Worm (Caenorhabditis elegans): ENCODE results near the gene pho-4.
A peak's percentile ranks its signal among the peaks of the same experiment; 100 is the strongest.

Gene pho-4

DNA sequence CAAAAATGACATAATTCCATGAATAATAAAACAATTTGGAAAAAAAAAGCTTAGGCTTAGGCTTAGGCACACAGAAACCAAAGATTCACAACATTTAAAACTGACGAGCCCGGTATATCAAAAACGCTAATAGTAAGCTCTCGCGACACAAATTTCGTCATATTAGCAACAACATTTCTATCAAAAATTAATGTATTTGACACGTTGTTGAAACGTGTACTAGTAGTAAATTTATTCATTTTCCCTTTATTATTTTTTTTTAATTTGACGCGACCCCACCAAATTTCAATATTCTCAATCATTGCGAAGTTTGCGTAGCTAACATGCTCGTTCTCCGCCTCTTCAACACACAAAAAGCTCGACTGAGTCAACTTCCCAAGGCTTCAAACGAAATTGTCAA is 26.3 kb downstream of the pho-4 start, which contains the start of gene C34F11.2:
Gene C34F11.2 (plus strand): TSS at position 301 of the 400 bp plus-strand sequence.
- TF ChIP-seq aha-1 (tag), result peak; percentile 90
- no peak for TF ChIP-seq F37D6.2 (tag; optimal IDR thresholded peaks at IDR 0.05)

DNA sequence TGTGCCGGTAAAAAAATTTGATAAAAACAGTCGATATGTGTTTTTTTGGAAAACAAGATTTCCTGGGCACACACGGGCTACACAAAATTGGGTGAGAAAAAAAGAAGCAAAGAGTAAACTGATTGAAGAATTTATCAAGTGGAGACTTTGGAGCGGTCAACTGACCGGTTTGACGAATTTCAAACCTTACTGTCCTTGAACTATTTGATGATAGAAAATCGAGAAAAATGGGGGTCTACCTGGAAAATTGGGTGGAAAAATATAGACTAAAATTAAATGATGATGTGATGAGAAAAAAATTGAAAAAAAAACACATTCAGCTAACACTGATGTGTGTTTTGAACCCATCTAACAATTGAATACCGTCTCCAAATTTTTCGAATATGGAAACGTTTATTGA is 27.4 kb downstream of the pho-4 start, which contains the start of gene C34F11.8:
Gene C34F11.8 (minus strand): TSS at position 135 of the 400 bp plus-strand sequence.
- TF ChIP-seq unc-39 (tag; optimal IDR thresholded peaks at IDR 0.05) (no peak), lin-1 (GFP tag; IDR thresholded peaks at IDR 0.05) (no peak), ZK337.2 (GFP tag; IDR thresholded peaks at IDR 0.05) (no peak), nhr-28 (tag; optimal IDR thresholded peaks at IDR 0.05) (peak; percentile 64), php-3 (GFP tag; IDR thresholded peaks at IDR 0.05) (no peak), T20F7.1 (GFP tag; optimal IDR thresholded peaks at IDR 0.05) (no peak), aha-1 (tag) (peak; percentile 27), Y5F2A.4 (GFP tag; optimal IDR thresholded peaks at IDR 0.05) (no peak), gei-8 (GFP tag; optimal IDR thresholded peaks at IDR 0.05) (no peak), rbr-2 (tag; optimal IDR thresholded peaks at IDR 0.05) (no peak), F44E2.7 (GFP tag; IDR thresholded peaks at IDR 0.05) (no peak), F49E8.2 (tag; optimal IDR thresholded peaks at IDR 0.05; ENCODE audit: borderline replicate concordance) (no peak), nhr-48 (tag; optimal IDR thresholded peaks at IDR 0.05) (no peak), hmg-1.1 (GFP tag; IDR thresholded peaks at IDR 0.05) (no peak), unc-62 (GFP tag; optimal IDR thresholded peaks at IDR 0.05 in 1 of 2) (peak in 1 of 2 experiments; percentile 95), unc-62 (tag; optimal IDR thresholded peaks at IDR 0.05) (no peak), lin-38 (GFP tag; IDR thresholded peaks at IDR 0.05) (no peak), zip-11 (GFP tag; IDR thresholded peaks at IDR 0.05) (no peak), ceh-44 (GFP tag; IDR thresholded peaks at IDR 0.05) (no peak), egl-27 (tag; optimal IDR thresholded peaks at IDR 0.05) (no peak), dmd-8 (GFP tag; IDR thresholded peaks at IDR 0.05) (no peak), R02D3.7 (tag; optimal IDR thresholded peaks at IDR 0.05) (no peak)

DNA sequence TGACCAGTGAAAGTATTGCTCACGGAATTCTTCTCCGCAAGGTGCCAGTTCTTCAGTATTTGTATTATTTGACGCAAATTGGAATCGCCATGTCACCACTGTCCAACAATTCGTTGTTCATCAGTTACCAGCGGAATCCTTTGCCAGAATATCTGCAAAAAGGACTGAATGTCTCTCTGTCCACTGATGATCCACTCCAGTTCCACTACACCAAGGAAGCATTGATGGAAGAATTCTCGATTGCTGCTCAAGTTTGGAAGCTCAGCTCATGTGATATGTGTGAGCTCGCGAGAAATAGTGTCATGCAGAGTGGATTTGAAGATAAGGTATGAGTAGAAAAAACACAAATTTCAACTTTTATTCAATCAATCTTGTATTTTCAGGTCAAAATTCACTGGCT is 29.1 kb downstream of the pho-4 start:
- TF ChIP-seq ceh-44 (GFP tag; IDR thresholded peaks at IDR 0.05) (no peak), pqm-1 (tag; optimal IDR thresholded peaks at IDR 0.05) (no peak), unc-62 (GFP tag; optimal IDR thresholded peaks at IDR 0.05 in 1 of 2) (peak in 1 of 2 experiments; percentile 86), unc-62 (tag; optimal IDR thresholded peaks at IDR 0.05) (no peak), madf-9 (GFP tag; conservative IDR thresholded peaks at IDR 0.05) (no peak), ces-1 (GFP tag; optimal IDR thresholded peaks at IDR 0.05) (no peak)

DNA sequence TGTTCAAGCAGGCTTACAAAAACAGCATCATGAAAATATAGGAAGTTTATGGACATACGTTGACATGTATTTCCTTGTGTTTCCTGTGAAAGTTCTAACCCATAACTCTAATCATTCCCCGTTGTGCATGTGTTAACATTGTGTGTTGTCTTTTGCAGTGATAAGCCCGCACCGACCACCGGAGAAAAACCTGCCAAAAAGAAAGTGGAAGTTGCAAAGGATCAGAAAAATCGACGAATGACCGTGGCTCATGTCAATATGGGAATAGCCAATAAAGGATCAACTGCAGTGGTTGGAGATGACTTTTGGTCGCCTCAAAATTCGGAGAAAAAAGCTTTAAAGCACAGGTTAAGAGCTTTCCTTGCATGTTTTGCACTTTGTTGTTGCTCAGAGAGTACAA is 33.0 kb downstream of the pho-4 start:
- TF ChIP-seq daf-16 (GFP tag; optimal IDR thresholded peaks at IDR 0.05) (no peak), daf-16 (tag; optimal IDR thresholded peaks at IDR 0.05) (peak; percentile 16), F44E2.7 (GFP tag; IDR thresholded peaks at IDR 0.05) (no peak), fkh-10 (GFP tag; optimal IDR thresholded peaks at IDR 0.05) (no peak), zag-1 (tag; optimal IDR thresholded peaks at IDR 0.05) (no peak), zip-11 (GFP tag; IDR thresholded peaks at IDR 0.05) (no peak), duxl-1 (tag; optimal IDR thresholded peaks at IDR 0.05; ENCODE audit: poor library complexity) (no peak), daf-19 (GFP tag; conservative IDR thresholded peaks at IDR 0.05) (no peak), aha-1 (tag) (peak; percentile 82), nhr-28 (tag; optimal IDR thresholded peaks at IDR 0.05) (peak; percentile 7)

DNA sequence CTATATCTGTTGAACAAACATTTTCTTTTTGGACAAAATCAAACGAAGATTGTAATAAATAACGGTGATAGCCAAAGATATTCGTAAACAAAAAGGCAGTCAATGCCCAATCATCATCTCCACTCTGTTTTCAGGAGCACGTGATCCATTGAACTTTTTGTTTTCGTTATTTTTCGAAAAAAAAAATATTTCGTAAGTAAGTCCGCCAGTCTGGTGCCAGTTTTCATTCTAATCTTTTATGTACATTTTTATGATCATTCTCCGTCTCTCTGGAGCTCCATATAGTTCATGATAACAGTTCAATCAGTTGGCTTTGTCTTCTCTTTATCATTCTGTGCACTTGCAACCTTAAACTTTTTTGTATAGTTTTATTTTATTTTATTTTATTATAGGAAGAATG is 35.3 kb downstream of the pho-4 start, which contains the start of gene ampd-1:
Gene ampd-1 (plus strand): TSS at position 393 of the 400 bp plus-strand sequence.
- peak; percentile 58 for TF ChIP-seq hlh-30 (tag; optimal IDR thresholded peaks at IDR 0.05; ENCODE audit: insufficient read depth)
- no peak for TF ChIP-seq ceh-20 (GFP tag; IDR thresholded peaks at IDR 0.05)
- no peak for TF ChIP-seq nhr-11 (tag; optimal IDR thresholded peaks at IDR 0.05)
- TF ChIP-seq nhr-28 (tag; optimal IDR thresholded peaks at IDR 0.05), result peak; percentile 16
- TF ChIP-seq pqm-1 (tag; optimal IDR thresholded peaks at IDR 0.05), result peak; percentile 66
- peak in 1 of 2 experiments; percentile 10 for TF ChIP-seq hif-1 (tag; optimal IDR thresholded peaks at IDR 0.05)
- peak; percentile 44; the same call in 1 of the 2 replicates for TF ChIP-seq dmd-6 (GFP tag; IDR thresholded peaks at IDR 0.05)
- TF ChIP-seq daf-16 (GFP tag; optimal IDR thresholded peaks at IDR 0.05), result peak in 1 of 2 experiments; percentile 60
- peak; percentile 96 for TF ChIP-seq daf-16 (tag; optimal IDR thresholded peaks at IDR 0.05)
- TF ChIP-seq php-3 (GFP tag; IDR thresholded peaks at IDR 0.05), result peak; percentile 87
- TF ChIP-seq dve-1 (tag; optimal IDR thresholded peaks at IDR 0.05; ENCODE audit: insufficient read depth), result peak; percentile 88
- TF ChIP-seq lsy-2 (tag; optimal IDR thresholded peaks at IDR 0.05), result peak in 1 of 2 experiments; percentile 12
- peak; percentile 24 for TF ChIP-seq nhr-102 (tag; optimal IDR thresholded peaks at IDR 0.05)
- no peak for TF ChIP-seq lin-39 (tag; optimal IDR thresholded peaks at IDR 0.05)
- TF ChIP-seq hlh-11 (tag; optimal IDR thresholded peaks at IDR 0.05), result peak; percentile 67
- TF ChIP-seq F10B5.3 (tag; optimal IDR thresholded peaks at IDR 0.05), result no peak
